Worm (Caenorhabditis elegans) whole organism, L4 larva: Measurements from ENCODE around the gene F53B1.3.

Experiments used
- D1046.2 ChIP-seq: fragments of 200-800 bp; sonication (Bioruptor generic); IDR thresholded peaks from 2 replicates; pipeline ENCODE4 v1.3.6; 2022; ENCODE audit warnings: missing genetic modification characterization, missing compliant biosample characterization
- F37D6.2 ChIP-seq: sonication (generic microtip); optimal IDR thresholded peaks from 2 replicates; lab custom pipeline; 2016; ENCODE audit warnings: mild to moderate bottlenecking, missing genetic modification characterization, missing compliant biosample characterization
- F44E2.7 ChIP-seq: fragments of 200-800 bp; sonication (Bioruptor generic); IDR thresholded peaks from 2 replicates; pipeline ENCODE4 v2.1.2; 2022; ENCODE audit warnings: missing genetic modification characterization, missing compliant biosample characterization
- T20F7.1 ChIP-seq: fragments of 200-800 bp; sonication (Bioruptor generic); optimal IDR thresholded peaks from 2 replicates; lab custom pipeline; 2018; ENCODE audit warnings: mild to moderate bottlenecking, missing genetic modification characterization, missing compliant biosample characterization
- T26A8.4 ChIP-seq: fragments of 200-800 bp; sonication (Bioruptor generic); IDR thresholded peaks from 2 replicates; pipeline ENCODE4 v1.3.6; 2022; ENCODE audit warnings: missing genetic modification characterization, missing compliant biosample characterization
- Y105C5A.15 ChIP-seq: fragments of 200-800 bp; sonication (Bioruptor generic); IDR thresholded peaks from 2 replicates; pipeline ENCODE4 v1.3.6; 2022; ENCODE audit warnings: missing genetic modification characterization, missing compliant biosample characterization
- Y48G9A.11 ChIP-seq: fragments of 200-800 bp; sonication (Bioruptor generic); IDR thresholded peaks from 2 replicates; pipeline ENCODE4 v1.3.6; 2022; ENCODE audit warnings: missing genetic modification reagents, missing genetic modification characterization, missing compliant biosample characterization
- Y5F2A.4 ChIP-seq: fragments of 200-800 bp; sonication (Bioruptor generic); optimal IDR thresholded peaks from 2 replicates; lab custom pipeline; 2018; ENCODE audit warnings: mild to moderate bottlenecking, missing genetic modification characterization, missing compliant biosample characterization
- aly-2 ChIP-seq: sonication (generic microtip); optimal IDR thresholded peaks from 2 replicates; lab custom pipeline; 2018; ENCODE audit warnings: missing biosample characterization, missing genetic modification characterization
- ama-1 ChIP-seq: fragments of 150-350 bp; optimal IDR thresholded peaks from 2 replicates; lab custom pipeline; 2014; ENCODE audit warnings: inconsistent platforms, mixed read lengths
- arid-1 ChIP-seq: fragments of 200-800 bp; sonication (Bioruptor generic); conservative IDR thresholded peaks from 2 replicates; pipeline ENCODE4 v1.3.6; 2022; ENCODE audit warnings: missing genetic modification reagents, missing genetic modification characterization, missing compliant biosample characterization
- ceh-20 ChIP-seq: fragments of 200-800 bp; sonication (Bioruptor generic); IDR thresholded peaks from 2 replicates; pipeline ENCODE4 v1.3.6; 2022; ENCODE audit warnings: missing genetic modification reagents, missing genetic modification characterization, missing compliant biosample characterization
- ceh-28 ChIP-seq: fragments of 150-350 bp; optimal IDR thresholded peaks from 2 replicates; lab custom pipeline; 2014; ENCODE audit warnings: missing biosample characterization, missing genetic modification reagents, missing genetic modification characterization
- ceh-32 ChIP-seq: sonication (generic microtip); optimal IDR thresholded peaks from 2 replicates; lab custom pipeline; 2016; ENCODE audit warnings: mild to moderate bottlenecking, missing genetic modification characterization, missing compliant biosample characterization; ENCODE audit not compliant: poor library complexity
- ceh-62 ChIP-seq: sonication (generic microtip); optimal IDR thresholded peaks from 2 replicates; lab custom pipeline; 2017; ENCODE audit warnings: missing biosample characterization, missing genetic modification characterization
- ces-1 ChIP-seq: fragments of 150-350 bp; sonication (generic microtip); optimal IDR thresholded peaks from 4 replicates; lab custom pipeline; 2014; ENCODE audit warnings: missing biosample characterization, missing genetic modification reagents, missing genetic modification characterization
- cey-2 ChIP-seq: sonication (generic microtip); optimal IDR thresholded peaks from 3 replicates; lab custom pipeline; 2017; ENCODE audit warnings: missing genetic modification characterization, mild to moderate bottlenecking, missing compliant biosample characterization, antibody characterized with exemption, borderline replicate concordance; ENCODE audit not compliant: insufficient read depth
- ctbp-1 ChIP-seq: fragments of 200-800 bp; sonication (Bioruptor generic); IDR thresholded peaks from 2 replicates; pipeline ENCODE4 v1.3.6; 2022; ENCODE audit warnings: missing genetic modification reagents, missing genetic modification characterization, missing compliant biosample characterization
- daf-12 ChIP-seq: fragments of 150-350 bp; optimal IDR thresholded peaks from 2 replicates; lab custom pipeline; 2014; ENCODE audit warnings: missing biosample characterization, missing genetic modification reagents, missing genetic modification characterization
- daf-16 ChIP-seq, 3 experiments: sonication (generic microtip); optimal IDR thresholded peaks; 2 replicates each; lab custom pipeline; 2016 to 2017; ENCODE audit warnings: missing genetic modification characterization in 3 of 3, missing genetic modification reagents in 3 of 3, mild to moderate bottlenecking in 2 of 3, missing compliant biosample characterization in 2 of 3, missing biosample characterization in 1 of 3, moderate library complexity in 1 of 3
- daf-19 ChIP-seq: fragments of 200-800 bp; sonication (Bioruptor generic); conservative IDR thresholded peaks from 2 replicates; pipeline ENCODE4 v1.3.6; 2022; ENCODE audit warnings: missing genetic modification characterization, missing compliant biosample characterization
- daf-8 ChIP-seq: fragments of 200-800 bp; sonication (Bioruptor generic); IDR thresholded peaks from 2 replicates; pipeline ENCODE4 v1.3.6; 2022; ENCODE audit warnings: missing genetic modification characterization, missing compliant biosample characterization
- dmd-6 ChIP-seq: fragments of 200-800 bp; sonication (Bioruptor generic); IDR thresholded peaks from 2 replicates; pipeline ENCODE4 v1.3.6; 2022; ENCODE audit warnings: missing genetic modification reagents, missing genetic modification characterization, missing compliant biosample characterization
- dmd-9 ChIP-seq: fragments of 200-800 bp; sonication (Bioruptor generic); IDR thresholded peaks from 2 replicates; pipeline ENCODE4 v1.3.6; 2022; ENCODE audit warnings: missing genetic modification reagents, missing genetic modification characterization, missing compliant biosample characterization
- duxl-1 ChIP-seq: sonication (generic microtip); optimal IDR thresholded peaks from 2 replicates; lab custom pipeline; 2016; ENCODE audit warnings: mild to moderate bottlenecking, missing genetic modification characterization, moderate library complexity, missing compliant biosample characterization; ENCODE audit not compliant: poor library complexity
- fos-1 ChIP-seq: fragments of 150-350 bp; optimal IDR thresholded peaks from 2 replicates; lab custom pipeline; 2014; ENCODE audit warnings: missing biosample characterization, missing genetic modification characterization
- gei-8 ChIP-seq: fragments of 200-800 bp; sonication (Bioruptor generic); optimal IDR thresholded peaks from 2 replicates; lab custom pipeline; 2018; ENCODE audit warnings: mild to moderate bottlenecking, missing genetic modification characterization, missing compliant biosample characterization
- hif-1 ChIP-seq, 2 experiments: sonication (generic microtip); optimal IDR thresholded peaks; 2 replicates each; lab custom pipeline; 2016 to 2017; ENCODE audit warnings: missing compliant biosample characterization in 2 of 2, missing genetic modification characterization in 2 of 2, missing genetic modification reagents in 2 of 2, missing genotype in 2 of 2, mild to moderate bottlenecking in 1 of 2
- hlh-11 ChIP-seq: fragments of 200-800 bp; sonication (Bioruptor generic); optimal IDR thresholded peaks from 2 replicates; lab custom pipeline; 2018; ENCODE audit warnings: mild to moderate bottlenecking, missing genetic modification characterization, missing compliant biosample characterization
- hmg-1.1 ChIP-seq: fragments of 200-800 bp; sonication (Bioruptor generic); IDR thresholded peaks from 2 replicates; pipeline ENCODE4 v1.3.6; 2022; ENCODE audit warnings: missing genetic modification reagents, missing genetic modification characterization, missing compliant biosample characterization
- lim-7 ChIP-seq: fragments of 200-800 bp; sonication (Bioruptor generic); IDR thresholded peaks from 2 replicates; pipeline ENCODE4 v1.3.6; 2022; ENCODE audit warnings: missing genetic modification characterization, missing compliant biosample characterization
- madf-5 ChIP-seq, 2 experiments: fragments of 200-800 bp; sonication (Bioruptor generic); IDR thresholded peaks; 2 replicates each; pipeline ENCODE4 v1.3.6; 2022; ENCODE audit warnings: missing compliant biosample characterization in 2 of 2, missing genetic modification characterization in 2 of 2
- mdl-1 ChIP-seq, 2 experiments: fragments of 150-350 bp in 1 of 2; sonication (generic microtip) in 1 of 2; optimal IDR thresholded peaks; 2 replicates each; lab custom pipeline; 2014 to 2017; ENCODE audit warnings: missing biosample characterization in 2 of 2, missing genetic modification characterization in 2 of 2
- mdt-29 ChIP-seq: fragments of 200-800 bp; sonication (Bioruptor generic); IDR thresholded peaks from 2 replicates; pipeline ENCODE4 v1.3.6; 2022; ENCODE audit warnings: missing genetic modification reagents, missing genetic modification characterization, missing compliant biosample characterization
- mxl-3 ChIP-seq: fragments of 200-800 bp; sonication (Bioruptor generic); optimal IDR thresholded peaks from 2 replicates; lab custom pipeline; 2018; ENCODE audit warnings: mild to moderate bottlenecking, missing genetic modification characterization, missing compliant biosample characterization
- nhr-10 ChIP-seq: fragments of 150-350 bp; optimal IDR thresholded peaks from 2 replicates; lab custom pipeline; 2014; ENCODE audit warnings: missing biosample characterization, missing genetic modification characterization
- nhr-237 ChIP-seq: sonication (generic microtip); optimal IDR thresholded peaks from 2 replicates; lab custom pipeline; 2017; ENCODE audit warnings: missing biosample characterization, missing genetic modification characterization
- nhr-28 ChIP-seq: fragments of 150-350 bp; optimal IDR thresholded peaks from 2 replicates; lab custom pipeline; 2014; ENCODE audit warnings: missing biosample characterization, missing genetic modification characterization
- pha-4 ChIP-seq, 2 experiments: fragments of 150-350 bp in 1 of 2; fragments of 200-800 bp in 1 of 2; sonication (Bioruptor generic) in 1 of 2; IDR thresholded peaks in 1 of 2; optimal IDR thresholded peaks in 1 of 2; 2 replicates each; pipeline versions ENCODE4 v1.3.6 to Lab custom; 2014 to 2022; ENCODE audit warnings: missing genetic modification characterization in 2 of 2, missing genetic modification reagents in 2 of 2, missing biosample characterization in 1 of 2, missing compliant biosample characterization in 1 of 2
- php-3 ChIP-seq: fragments of 200-800 bp; sonication (Bioruptor generic); IDR thresholded peaks from 2 replicates; pipeline ENCODE4 v1.3.6; 2022; ENCODE audit warnings: missing genetic modification reagents, missing genetic modification characterization, missing compliant biosample characterization
- saeg-2 ChIP-seq: fragments of 200-800 bp; sonication (Bioruptor generic); IDR thresholded peaks from 2 replicates; pipeline ENCODE4 v1.3.6; 2022; ENCODE audit warnings: missing genetic modification reagents, missing genetic modification characterization, missing compliant biosample characterization
- snpc-4 ChIP-seq: fragments of 150-350 bp; optimal IDR thresholded peaks from 2 replicates; lab custom pipeline; 2014; ENCODE audit warnings: missing biosample characterization, missing genetic modification characterization
- spr-1 ChIP-seq: sonication (generic microtip); optimal IDR thresholded peaks from 2 replicates; lab custom pipeline; 2016; ENCODE audit warnings: mild to moderate bottlenecking, missing genetic modification characterization, missing compliant biosample characterization
- tra-1 ChIP-seq: fragments of 200-800 bp; sonication (Bioruptor generic); IDR thresholded peaks from 2 replicates; pipeline ENCODE4 v1.3.6; 2022; ENCODE audit warnings: missing genetic modification reagents, missing genetic modification characterization, missing compliant biosample characterization
- unc-39 ChIP-seq: sonication (generic microtip); optimal IDR thresholded peaks from 2 replicates; lab custom pipeline; 2017; ENCODE audit warnings: missing biosample characterization, missing genetic modification characterization
- unc-62 ChIP-seq, 3 experiments: fragments of 150-350 bp in 1 of 3; sonication (generic microtip); optimal IDR thresholded peaks in 2 of 3; peaks in 1 of 3; 1 replicate in 1 of 3; 2 replicates in 2 of 3; lab custom pipeline; 2014 to 2017; ENCODE audit warnings: missing biosample characterization in 3 of 3, missing genetic modification characterization in 3 of 3, missing genetic modification reagents in 3 of 3, missing genotype in 1 of 3
- zag-1 ChIP-seq: fragments of 150-350 bp; optimal IDR thresholded peaks from 2 replicates; lab custom pipeline; 2014; ENCODE audit warnings: missing biosample characterization, missing genetic modification characterization
- zfp-2 ChIP-seq: sonication (generic microtip); optimal IDR thresholded peaks from 2 replicates; lab custom pipeline; 2016; ENCODE audit warnings: mild to moderate bottlenecking, missing genetic modification characterization, missing compliant biosample characterization
- zip-11 ChIP-seq: fragments of 200-800 bp; sonication (Bioruptor generic); IDR thresholded peaks from 2 replicates; pipeline ENCODE4 v1.3.6; 2022; ENCODE audit warnings: missing genetic modification characterization, missing compliant biosample characterization
- zip-2 ChIP-seq: fragments of 150-350 bp; optimal IDR thresholded peaks from 2 replicates; lab custom pipeline; 2014; ENCODE audit warnings: missing biosample characterization, missing genetic modification characterization

Gene F53B1.3

ce11 chrX:2090493-2090892 is 14.9 kb upstream of the F53B1.3 start (continued):
- TF ChIP-seq Y5F2A.4 = no peak
- no peak for TF ChIP-seq dmd-9
- no peak for TF ChIP-seq spr-1
- TF ChIP-seq daf-19 = no peak
- TF ChIP-seq nhr-28 = peak; percentile 51
- no peak for TF ChIP-seq lim-7
- TF ChIP-seq daf-12 = no peak
- no peak for TF ChIP-seq arid-1
- no peak for TF ChIP-seq ceh-28
- TF ChIP-seq cey-2 (tag; lab: Kevin White, UChicago) = no peak
- no peak for TF ChIP-seq ces-1 (GFP tag; lab: Kevin White, UChicago)
- no peak for TF ChIP-seq unc-39 (tag; lab: Kevin White, UChicago)
- peak; percentile 39 for TF ChIP-seq mxl-3 (GFP tag; lab: Kevin White, UChicago)
- TF ChIP-seq snpc-4 (tag; lab: Kevin White, UChicago) = no peak
- no peak for TF ChIP-seq zag-1 (tag; lab: Kevin White, UChicago)
- no peak for TF ChIP-seq ama-1
- peak; percentile 60 for TF ChIP-seq dmd-6 (GFP tag; lab: Robert Waterston, UW)
- no peak for TF ChIP-seq hmg-1.1
- no peak for TF ChIP-seq Y105C5A.15 (GFP tag; lab: Robert Waterston, UW)
- no peak for TF ChIP-seq ceh-20 (GFP tag; lab: Robert Waterston, UW)
- no peak for TF ChIP-seq zfp-2 (tag; lab: Kevin White, UChicago)
- TF ChIP-seq T26A8.4 (GFP tag; lab: Robert Waterston, UW) = 0 out of 2 replicates have a peak, but pooled peaks have one; percentile 26
- TF ChIP-seq ctbp-1 = no peak
- TF ChIP-seq php-3 (GFP tag; lab: Robert Waterston, UW) = 0 out of 2 replicates have a peak, but pooled peaks have one; percentile 62
- TF ChIP-seq tra-1 (GFP tag; lab: Robert Waterston, UW) = 0 out of 2 replicates have a peak, but pooled peaks have one; percentile 32
- no peak for TF ChIP-seq fos-1
- no peak for TF ChIP-seq daf-8 (GFP tag; lab: Robert Waterston, UW)
- no peak for TF ChIP-seq hif-1 (tag; optimal IDR thresholded peaks at IDR 0.05; lab: Kevin White, UChicago)
- TF ChIP-seq madf-5 (GFP tag; IDR thresholded peaks at IDR 0.05; lab: Robert Waterston, UW) = no peak
- TF ChIP-seq F44E2.7 (GFP tag; lab: Robert Waterston, UW) = no peak
- TF ChIP-seq ceh-32 (tag; lab: Kevin White, UChicago) = no peak
- TF ChIP-seq aly-2 (tag; lab: Kevin White, UChicago) = no peak
- TF ChIP-seq zip-11 = no peak
- TF ChIP-seq nhr-10 (tag; lab: Kevin White, UChicago) = no peak
- no peak for TF ChIP-seq Y48G9A.11 (GFP tag; lab: Robert Waterston, UW)
- TF ChIP-seq mdl-1 (tag; optimal IDR thresholded peaks at IDR 0.05; lab: Kevin White, UChicago) = peak in 1 of 2 experiments; percentile 15
- no peak for TF ChIP-seq gei-8 (GFP tag; lab: Kevin White, UChicago)
- TF ChIP-seq daf-16 (GFP tag; optimal IDR thresholded peaks at IDR 0.05; lab: Kevin White, UChicago) = no peak
- TF ChIP-seq daf-16 (tag; optimal IDR thresholded peaks at IDR 0.05; lab: Kevin White, UChicago) = peak; percentile 94
- TF ChIP-seq saeg-2 (GFP tag; lab: Robert Waterston, UW) = no peak
- TF ChIP-seq hlh-11 = peak; percentile 68
- no peak for TF ChIP-seq T20F7.1 (GFP tag; lab: Kevin White, UChicago)
- TF ChIP-seq unc-62 (GFP tag; optimal IDR thresholded peaks at IDR 0.05 in 1 of 2; lab: Kevin White, UChicago) = no peak
- no peak for TF ChIP-seq unc-62 (tag; optimal IDR thresholded peaks at IDR 0.05; lab: Kevin White, UChicago)
- TF ChIP-seq F37D6.2 (tag; lab: Kevin White, UChicago) = no peak
- no peak for TF ChIP-seq zip-2 (tag; lab: Kevin White, UChicago)
- TF ChIP-seq ceh-62 = no peak
- peak; percentile 29 for TF ChIP-seq duxl-1
- TF ChIP-seq pha-4 (GFP tag; IDR thresholded peaks at IDR 0.05; lab: Robert Waterston, UW) = no peak
- no peak for TF ChIP-seq pha-4 (tag; optimal IDR thresholded peaks at IDR 0.05; lab: Kevin White, UChicago)
- TF ChIP-seq mdt-29 = no peak
- no peak for TF ChIP-seq nhr-237
- no peak for TF ChIP-seq D1046.2 (GFP tag; lab: Robert Waterston, UW)
